Worm (Caenorhabditis elegans): Measurements from ENCODE around the gene F12D9.2.

- no peak for TF ChIP-seq hmg-1.2 (GFP tag; IDR thresholded peaks at IDR 0.05)
- no peak for TF ChIP-seq tbp1 (GFP tag; optimal IDR thresholded peaks at IDR 0.05)
- no peak for TF ChIP-seq unc-130 (GFP tag; optimal IDR thresholded peaks at IDR 0.05)
- no peak for TF ChIP-seq him-1 (tag; optimal IDR thresholded peaks at IDR 0.05)
Observed at ce11 chrX:8601235-8601634, 45.7 kb downstream of the F12D9.2 start, which contains the start of gene F18E9.1.
